Worm (Caenorhabditis elegans): ENCODE results near the gene M163.7.

DNA sequence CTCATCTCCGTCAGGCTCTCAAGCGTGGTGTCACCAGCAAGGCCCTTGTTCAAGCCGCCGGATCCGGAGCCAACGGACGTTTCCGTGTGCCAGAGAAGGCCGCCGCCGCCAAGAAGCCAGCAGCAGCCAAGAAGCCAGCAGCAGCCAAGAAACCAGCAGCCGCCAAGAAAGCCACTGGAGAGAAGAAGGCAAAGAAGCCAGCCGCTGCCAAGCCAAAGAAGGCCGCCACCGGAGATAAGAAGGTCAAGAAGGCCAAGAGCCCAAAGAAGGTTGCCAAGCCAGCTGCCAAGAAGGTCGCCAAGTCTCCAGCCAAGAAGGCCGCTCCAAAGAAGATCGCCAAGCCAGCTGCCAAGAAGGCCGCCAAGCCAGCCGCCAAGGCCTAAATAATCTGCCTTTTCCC is 25.9 kb downstream of the M163.7 start:
- no peak; the same call in 1 of the 2 replicates for TF ChIP-seq flt-1 (GFP tag; IDR thresholded peaks at IDR 0.05)
- TF ChIP-seq ztf-29 (GFP tag; IDR thresholded peaks at IDR 0.05), result no peak
- no peak for TF ChIP-seq tab-1 (GFP tag; IDR thresholded peaks at IDR 0.05)
- TF ChIP-seq cog-1 (tag; optimal IDR thresholded peaks at IDR 0.05), result no peak
- TF ChIP-seq med-1 (GFP tag; optimal IDR thresholded peaks at IDR 0.05; ENCODE audit: insufficient read depth), result no peak
- no peak for TF ChIP-seq T22C8.4 (GFP tag; IDR thresholded peaks at IDR 0.05)

All from whole organism, midembryonic.